Fruit fly (Drosophila melanogaster): Measurements from ENCODE around the gene Men-b.

Men-b gene

DNA sequence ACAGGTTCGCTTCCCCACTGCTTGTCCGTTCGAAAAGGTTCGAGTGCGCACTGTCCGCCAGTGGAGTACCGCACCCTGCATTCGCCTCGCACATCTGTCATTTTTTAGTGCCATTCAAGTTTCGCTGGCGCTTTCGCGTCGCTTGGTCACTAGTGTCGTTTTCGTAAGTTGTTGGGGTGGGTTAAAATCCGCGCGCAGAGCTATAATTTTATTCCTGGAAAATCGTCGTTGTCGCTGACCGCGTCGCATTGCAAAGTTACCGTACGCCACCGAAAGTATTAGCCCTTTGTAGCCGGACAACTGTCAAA, at the start of gene Men-b (continued):
- TF ChIP-seq h (optimal IDR thresholded peaks at IDR 0.05) = no peak
- TF ChIP-seq Aef1 (GFP tag; IDR thresholded peaks at IDR 0.05) = no peak
- no peak for TF ChIP-seq tx (GFP tag; optimal IDR thresholded peaks at IDR 0.05)
- no peak for TF ChIP-seq Adf1 (GFP tag; IDR thresholded peaks at IDR 0.05)
- peak; percentile 39 for TF ChIP-seq Rfx (GFP tag; IDR thresholded peaks at IDR 0.05)
- no peak for TF ChIP-seq CG12071 (GFP tag; optimal IDR thresholded peaks at IDR 0.05)
- peak; percentile 38; the same call in 2 of the 3 replicates for TF ChIP-seq CG2199 (GFP tag; IDR thresholded peaks at IDR 0.05)
- TF ChIP-seq HHEX (GFP tag; optimal IDR thresholded peaks at IDR 0.05) = no peak
- peak; percentile 15 for TF ChIP-seq Sin3A (optimal IDR thresholded peaks at IDR 0.05)
- TF ChIP-seq MBD-R2 (GFP tag; IDR thresholded peaks at IDR 0.05) = peak; percentile 63
- TF ChIP-seq Ets97D (GFP tag; optimal IDR thresholded peaks at IDR 0.05) = peak; percentile 60
- TF ChIP-seq CG13287 (GFP tag; IDR thresholded peaks at IDR 0.05; ENCODE audit: partially characterized antibody) = peak; percentile 72
- no peak for TF ChIP-seq CG15269 (tag; optimal IDR thresholded peaks at IDR 0.05)
- TF ChIP-seq NC2β (GFP tag; optimal IDR thresholded peaks at IDR 0.05) = no peak
- no peak for TF ChIP-seq Nf-YB (GFP tag; optimal IDR thresholded peaks at IDR 0.05)
- TF ChIP-seq twi (tag; optimal IDR thresholded peaks at IDR 0.05) = no peak
- peak; percentile 22 for TF ChIP-seq CG2116 (GFP tag; optimal IDR thresholded peaks at IDR 0.05)
- peak; percentile 38; the same call in 1 of the 2 replicates for TF ChIP-seq sna (GFP tag; IDR thresholded peaks at IDR 0.05; ENCODE audit: partially characterized antibody)

- TF ChIP-seq Hey (tag; optimal IDR thresholded peaks at IDR 0.05) (peak; percentile 57), CHES-1-like (GFP tag; optimal IDR thresholded peaks at IDR 0.05) (no peak), exex (tag; optimal IDR thresholded peaks at IDR 0.05) (peak; percentile 66)
Measured at dm6 chr3R:27105439-27105838, 46.0 kb upstream of the Men-b start.

DNA sequence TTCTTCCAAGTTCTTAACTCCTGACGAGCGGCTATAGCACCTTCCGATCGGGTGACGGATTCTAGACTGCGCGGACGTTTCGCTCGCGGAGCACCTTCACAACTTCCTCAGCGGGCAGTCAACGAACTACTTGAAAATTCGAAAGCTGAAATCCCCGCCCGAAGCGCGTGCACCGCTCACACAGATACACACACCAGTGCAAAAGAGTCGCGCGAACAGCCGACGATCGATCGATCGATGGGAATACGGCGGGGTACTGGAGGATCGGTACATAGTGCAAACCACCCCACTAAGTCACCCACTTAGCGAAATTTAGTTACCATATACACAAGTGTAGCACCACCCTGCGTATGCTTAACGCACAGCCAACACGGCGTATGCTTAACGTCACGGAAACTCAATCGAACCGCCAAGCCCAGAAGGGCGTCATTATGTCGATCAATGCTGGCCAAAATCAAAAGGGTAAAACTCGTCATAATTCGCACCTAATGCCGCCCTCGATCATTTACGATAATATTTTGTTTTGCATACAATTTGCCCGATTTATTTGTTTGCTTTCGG, 45.2 kb upstream of the Men-b start, which contains the start of gene CAH9:
Gene CAH9 (minus strand): TSS at position 51 of the 561 bp plus-strand sequence.
- TF ChIP-seq seq (GFP tag; IDR thresholded peaks at IDR 0.05) (no peak), CG30403 (GFP tag; optimal IDR thresholded peaks at IDR 0.05) (no peak), zen (tag; optimal IDR thresholded peaks at IDR 0.05) (no peak), CG7372 (GFP tag; IDR thresholded peaks at IDR 0.05) (peak; percentile 73), p53 (GFP tag; optimal IDR thresholded peaks at IDR 0.05) (no peak), cwo (GFP tag; optimal IDR thresholded peaks at IDR 0.05) (peak; percentile 8), Ets65A (GFP tag) (peak; percentile 61), NFAT (GFP tag; IDR thresholded peaks at IDR 0.05) (0 out of 2 replicates have a peak, but pooled peaks have one; percentile 3), CG10959 (GFP tag; IDR thresholded peaks at IDR 0.05) (no peak), wek (GFP tag; optimal IDR thresholded peaks at IDR 0.05) (no peak), gsb-n (tag; optimal IDR thresholded peaks at IDR 0.05) (no peak)

- TF ChIP-seq GATAe (GFP tag; conservative IDR thresholded peaks at IDR 0.05) (0 out of 2 replicates have a peak, but pooled peaks have one; percentile 25), wek (GFP tag; optimal IDR thresholded peaks at IDR 0.05) (no peak), chinmo (GFP tag; IDR thresholded peaks at IDR 0.05; ENCODE audit: partially characterized antibody) (0 out of 4 replicates have a peak, but pooled peaks have one; percentile 41), grn (GFP tag; optimal IDR thresholded peaks at IDR 0.05) (peak; percentile 80), lab (GFP tag; optimal IDR thresholded peaks at IDR 0.05) (peak; percentile 60), kni (GFP tag; optimal IDR thresholded peaks at IDR 0.05) (no peak), exex (tag; optimal IDR thresholded peaks at IDR 0.05) (peak; percentile 31)
Measured at dm6 chr3R:27108111-27108510, 43.4 kb upstream of the Men-b start.

Measured in whole organism, embryonic.